Fruit fly (Drosophila melanogaster): ENCODE results near the gene rictor.

Gene rictor

DNA sequence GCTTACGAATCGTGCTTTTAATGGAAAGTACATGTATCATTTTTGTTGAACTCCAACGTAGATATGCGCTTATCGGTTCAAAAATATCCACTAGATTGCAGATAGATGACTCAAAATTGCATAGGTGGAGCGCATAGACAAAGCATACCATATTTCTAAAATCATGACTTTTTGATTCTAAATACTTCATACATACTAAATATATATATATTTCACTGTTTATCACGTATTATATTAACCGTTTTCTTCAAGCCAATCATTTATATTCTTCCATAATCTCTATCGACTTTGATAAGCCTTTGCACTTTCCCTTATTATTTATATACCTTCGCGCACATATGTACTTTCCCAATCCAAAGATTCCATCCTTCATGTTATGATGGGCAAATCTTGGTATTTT, 49.1 kb downstream of the rictor start, which contains the start of gene CG14195:
CG14195 (minus strand) TSS at position 101 of the 400 bp plus-strand sequence.
- TF ChIP-seq Sin3A (optimal IDR thresholded peaks at IDR 0.05) (no peak), insv (optimal IDR thresholded peaks at IDR 0.05) (no peak), h (optimal IDR thresholded peaks at IDR 0.05) (no peak), psq (optimal IDR thresholded peaks at IDR 0.05) (no peak), ttk (optimal IDR thresholded peaks at IDR 0.05) (no peak), Myc (optimal IDR thresholded peaks at IDR 0.05) (no peak)

dm6 chrX:19208014-19208413, 53.0 kb downstream of the rictor start, which contains the start of gene Ulp1:
Gene Ulp1, minus strand, starts transcription at chrX:19208187.
- TF ChIP-seq Sin3A (optimal IDR thresholded peaks at IDR 0.05) (no peak), psq (optimal IDR thresholded peaks at IDR 0.05) (no peak), Myc (optimal IDR thresholded peaks at IDR 0.05) (no peak), h (optimal IDR thresholded peaks at IDR 0.05) (no peak), ttk (optimal IDR thresholded peaks at IDR 0.05) (no peak), insv (optimal IDR thresholded peaks at IDR 0.05) (no peak)

Data from Kc167 (cell line).